Worm (Caenorhabditis elegans) whole organism, L3 larva: ENCODE data around the gene str-47.

ENCODE experiments used
- ama-1 ChIP-seq: fragments of 150-350 bp; optimal IDR thresholded peaks from 2 replicates; lab custom pipeline; 2018
- ceh-82 ChIP-seq: fragments of 150-350 bp; optimal IDR thresholded peaks from 2 replicates; lab custom pipeline; 2014; ENCODE audit warnings: missing biosample characterization, missing genetic modification characterization
- daf-12 ChIP-seq: fragments of 150-350 bp; optimal IDR thresholded peaks from 2 replicates; lab custom pipeline; 2014; ENCODE audit warnings: missing biosample characterization, missing genetic modification reagents, missing genetic modification characterization
- elt-3 ChIP-seq, 3 experiments: fragments of 150-350 bp in 1 of 3; sonication (generic microtip) in 2 of 3; optimal IDR thresholded peaks; 2 replicates in 2 of 3; 4 replicates in 1 of 3; lab custom pipeline; 2014 to 2017; ENCODE audit warnings: missing biosample characterization in 3 of 3, missing genetic modification characterization in 3 of 3
- fos-1 ChIP-seq: fragments of 150-350 bp; optimal IDR thresholded peaks from 2 replicates; lab custom pipeline; 2014; ENCODE audit warnings: missing biosample characterization, missing genetic modification characterization
- nhr-77 ChIP-seq: fragments of 150-350 bp; optimal IDR thresholded peaks from 2 replicates; lab custom pipeline; 2014; ENCODE audit warnings: missing biosample characterization, missing genetic modification characterization
- pha-4 ChIP-seq: fragments of 150-350 bp; optimal IDR thresholded peaks from 2 replicates; lab custom pipeline; 2014; ENCODE audit warnings: missing biosample characterization, missing genetic modification reagents, missing genetic modification characterization
- snpc-4 ChIP-seq: fragments of 150-350 bp; optimal IDR thresholded peaks from 2 replicates; lab custom pipeline; 2014; ENCODE audit warnings: missing biosample characterization, missing genetic modification characterization
- zag-1 ChIP-seq: fragments of 150-350 bp; optimal IDR thresholded peaks from 2 replicates; lab custom pipeline; 2014; ENCODE audit warnings: missing biosample characterization, missing genetic modification characterization
- ztf-11 ChIP-seq: fragments of 150-350 bp; optimal IDR thresholded peaks from 2 replicates; lab custom pipeline; 2014; ENCODE audit warnings: missing biosample characterization, missing genetic modification characterization

- TF ChIP-seq snpc-4 (no peak), zag-1 (tag; lab: Kevin White, UChicago) (no peak), ama-1 (no peak), pha-4 (tag; lab: Kevin White, UChicago) (no peak), elt-3 (tag; optimal IDR thresholded peaks at IDR 0.05; lab: Kevin White, UChicago) (no peak), nhr-77 (tag; lab: Kevin White, UChicago) (no peak), ztf-11 (no peak), fos-1 (no peak), ceh-82 (tag; lab: Kevin White, UChicago) (no peak), daf-12 (no peak)
Measured at ce11 chrV:7624152-7624551, 21.4 kb upstream of the str-47 start, which contains the start of gene C50E3.13.
